Fruit fly (Drosophila melanogaster) whole organism: Measurements from ENCODE around the gene Syp.

ENCODE experiments used
- CG8478 ChIP-seq: fragments of >200 bp; optimal IDR thresholded peaks from 2 replicates; lab custom pipeline; 2018; ENCODE audit warnings: inconsistent platforms
- Dll ChIP-seq: fragments of >200 bp; optimal IDR thresholded peaks from 2 replicates; lab custom pipeline; 2017
- EcR ChIP-seq, 2 experiments: fragments of >200 bp; optimal IDR thresholded peaks; 2 replicates each; lab custom pipeline; 2017; ENCODE audit warnings: missing biosample characterization in 2 of 2, missing genetic modification characterization in 2 of 2, missing genetic modification reagents in 2 of 2
- pan ChIP-seq: fragments of >200 bp; optimal IDR thresholded peaks from 2 replicates; lab custom pipeline; 2017
- psq ChIP-seq: fragments of >200 bp; optimal IDR thresholded peaks from 2 replicates; lab custom pipeline; 2017
- usp ChIP-seq: fragments of >200 bp; optimal IDR thresholded peaks from 2 replicates; lab custom pipeline; 2017; ENCODE audit warnings: missing biosample characterization, missing genetic modification characterization, mixed read lengths

dm6 chr3R:20772543-20772942 is 16.0 kb downstream of the Syp start, which contains the start of gene Takl1:
- TF ChIP-seq psq (lab: Kevin White, UChicago) = no peak
- no peak for TF ChIP-seq EcR (GFP tag; optimal IDR thresholded peaks at IDR 0.05; lab: Kevin White, UChicago)
- no peak for TF ChIP-seq Dll (lab: Kevin White, UChicago)
- no peak for TF ChIP-seq usp (GFP tag; lab: Kevin White, UChicago)
- TF ChIP-seq pan (lab: Kevin White, UChicago) = no peak
- no peak for TF ChIP-seq CG8478 (lab: Kevin White, UChicago)
